Fruit fly (Drosophila melanogaster): ENCODE measurements around the gene CG14340.

- TF ChIP-seq ttk (optimal IDR thresholded peaks at IDR 0.05), result no peak
- TF ChIP-seq psq (optimal IDR thresholded peaks at IDR 0.05), result no peak
These were observed 24.3 kb downstream of the CG14340 start for dm6 chr2L:1136993-1137392.

All from Kc167 (cell line).